Fruit fly (Drosophila melanogaster) whole organism, embryonic: ENCODE data around the gene CG3702.

ENCODE experiments used
- Ada2b ChIP-seq: fragments of 200-800 bp; sonication (Bioruptor generic); IDR thresholded peaks from 2 replicates; pipeline ENCODE4 v1.3.6; 2022; ENCODE audit warnings: missing biosample characterization, missing genetic modification characterization
- Atf3 ChIP-seq: fragments of 200-800 bp; sonication (Bioruptor generic); optimal IDR thresholded peaks from 3 replicates; lab custom pipeline; 2016; ENCODE audit warnings: missing biosample characterization, missing genetic modification characterization
- Awh ChIP-seq: fragments of 200-800 bp; sonication (Bioruptor generic); IDR thresholded peaks from 2 replicates; pipeline ENCODE4, ENCODE4 v1.3.6; 2022; ENCODE audit warnings: missing biosample characterization, missing genetic modification characterization
- CG10979 ChIP-seq: fragments of 200-800 bp; sonication (Bioruptor generic); optimal IDR thresholded peaks from 2 replicates; lab custom pipeline; 2018; ENCODE audit warnings: missing biosample characterization, mild to moderate bottlenecking, missing genetic modification characterization, moderate library complexity
- CG12659 ChIP-seq: fragments of 200-800 bp; sonication (Bioruptor generic); optimal IDR thresholded peaks from 3 replicates; lab custom pipeline; 2017; ENCODE audit warnings: mild to moderate bottlenecking, missing biosample characterization, missing genetic modification reagents, missing genetic modification characterization
- CG14441 ChIP-seq: fragments of 200-800 bp; sonication (Bioruptor generic); IDR thresholded peaks from 2 replicates; pipeline ENCODE4 v1.3.6; 2022; ENCODE audit warnings: missing biosample characterization, missing genetic modification characterization
- CG14667 ChIP-seq: fragments of 200-800 bp; sonication (Bioruptor generic); IDR thresholded peaks from 2 replicates; pipeline ENCODE4 v1.3.6; 2022; ENCODE audit warnings: missing biosample characterization, missing genetic modification characterization
- CG14710 ChIP-seq: fragments of 200-800 bp; sonication (Bioruptor generic); optimal IDR thresholded peaks from 3 replicates; lab custom pipeline; 2019; ENCODE audit warnings: missing biosample characterization, mild to moderate bottlenecking, missing genetic modification characterization, moderate library complexity
- CG1529 ChIP-seq: fragments of 200-800 bp; sonication (Bioruptor generic); optimal IDR thresholded peaks from 3 replicates; lab custom pipeline; 2018; ENCODE audit warnings: missing biosample characterization, missing genetic modification characterization
- CG17359 ChIP-seq: fragments of 200-800 bp; sonication (Bioruptor generic); optimal IDR thresholded peaks from 3 replicates; lab custom pipeline; 2018; ENCODE audit warnings: missing biosample characterization, mild to moderate bottlenecking, missing genetic modification characterization, moderate library complexity
- CG18619 ChIP-seq: fragments of 200-800 bp; sonication (Bioruptor generic); optimal IDR thresholded peaks from 3 replicates; lab custom pipeline; 2017; ENCODE audit warnings: missing biosample characterization, mild to moderate bottlenecking, missing genetic modification characterization
- CG2199 ChIP-seq: fragments of 200-800 bp; sonication (Bioruptor generic); IDR thresholded peaks from 3 replicates; pipeline ENCODE4 v1.3.6; 2022; ENCODE audit warnings: missing biosample characterization, missing genetic modification characterization
- CG32772 ChIP-seq: fragments of 200-800 bp; sonication (Bioruptor generic); IDR thresholded peaks from 2 replicates; pipeline ENCODE4 v1.3.6; 2022; ENCODE audit warnings: missing biosample characterization, missing genetic modification characterization
- CG5953 ChIP-seq: fragments of 200-800 bp; sonication (Bioruptor generic); IDR thresholded peaks from 2 replicates; pipeline ENCODE4 v1.3.6; 2022; ENCODE audit warnings: missing biosample characterization, missing genetic modification characterization
- CG7271 ChIP-seq: fragments of 200-800 bp; sonication (Bioruptor generic); optimal IDR thresholded peaks from 2 replicates; lab custom pipeline; 2018; ENCODE audit warnings: missing biosample characterization, mild to moderate bottlenecking, missing genetic modification characterization, moderate library complexity
- CG9876 ChIP-seq: fragments of 200-800 bp; sonication (Bioruptor generic); optimal IDR thresholded peaks from 2 replicates; lab custom pipeline; 2016; ENCODE audit warnings: missing biosample characterization, missing genetic modification characterization
- CTCF ChIP-seq: fragments of 200-800 bp; sonication (Bioruptor generic); optimal IDR thresholded peaks from 2 replicates; lab custom pipeline; 2017; ENCODE audit warnings: missing biosample characterization, mild to moderate bottlenecking, missing genetic modification characterization, moderate library complexity
- Dp ChIP-seq: fragments of 200-800 bp; sonication (Bioruptor generic); optimal IDR thresholded peaks from 2 replicates; lab custom pipeline; 2018; ENCODE audit warnings: missing biosample characterization, mild to moderate bottlenecking, missing genetic modification characterization, moderate library complexity
- Fer3 ChIP-seq: fragments of 200-800 bp; sonication (Bioruptor generic); optimal IDR thresholded peaks from 2 replicates; lab custom pipeline; 2018; ENCODE audit warnings: missing biosample characterization, mild to moderate bottlenecking, missing genetic modification characterization, moderate library complexity
- HLH4C ChIP-seq: fragments of 200-800 bp; sonication (Bioruptor generic); IDR thresholded peaks from 3 replicates; pipeline ENCODE4 v1.3.6; 2022; ENCODE audit warnings: missing biosample characterization, missing genetic modification characterization; ENCODE audit not compliant: partially characterized antibody
- HLH54F ChIP-seq: fragments of 200-800 bp; sonication (Bioruptor generic); optimal IDR thresholded peaks from 3 replicates; lab custom pipeline; 2016; ENCODE audit warnings: missing biosample characterization, missing genetic modification characterization
- Hmx ChIP-seq: fragments of 200-800 bp; sonication (Bioruptor generic); optimal IDR thresholded peaks from 2 replicates; lab custom pipeline; 2016; ENCODE audit warnings: missing biosample characterization, missing genetic modification characterization
- Hr39 ChIP-seq: fragments of >200 bp; optimal IDR thresholded peaks from 2 replicates; lab custom pipeline; 2017
- Max ChIP-seq: fragments of 200-800 bp; sonication (Bioruptor generic); optimal IDR thresholded peaks from 2 replicates; lab custom pipeline; 2016; ENCODE audit warnings: missing biosample characterization, mild to moderate bottlenecking, missing genetic modification characterization
- Nf-YB ChIP-seq: fragments of 200-800 bp; sonication (Bioruptor generic); optimal IDR thresholded peaks from 3 replicates; lab custom pipeline; 2019; ENCODE audit warnings: missing biosample characterization, mild to moderate bottlenecking, missing genetic modification characterization, moderate library complexity
- Opbp ChIP-seq: fragments of 200-800 bp; sonication (Bioruptor generic); IDR thresholded peaks from 3 replicates; pipeline ENCODE4 v1.3.6; 2022; ENCODE audit warnings: missing biosample characterization, missing genetic modification characterization; ENCODE audit not compliant: partially characterized antibody
- Rfx ChIP-seq: fragments of 200-800 bp; sonication (Bioruptor generic); IDR thresholded peaks from 2 replicates; pipeline ENCODE4 v1.3.6; 2022; ENCODE audit warnings: missing biosample characterization, missing genetic modification characterization
- Sox102F ChIP-seq: fragments of 200-800 bp; sonication (Bioruptor generic); optimal IDR thresholded peaks from 2 replicates; lab custom pipeline; 2018; ENCODE audit warnings: missing biosample characterization, mild to moderate bottlenecking, missing genetic modification characterization, moderate library complexity
- Sry-δ ChIP-seq: fragments of 200-800 bp; sonication (Bioruptor generic); optimal IDR thresholded peaks from 2 replicates; lab custom pipeline; 2016; ENCODE audit warnings: missing biosample characterization, missing genetic modification characterization
- Taf1 ChIP-seq: fragments of 200-800 bp; sonication (Bioruptor generic); IDR thresholded peaks from 2 replicates; pipeline ENCODE4 v1.3.6; 2022; ENCODE audit warnings: missing biosample characterization, missing genetic modification characterization
- ab ChIP-seq: fragments of 200-800 bp; sonication (Bioruptor generic); optimal IDR thresholded peaks from 2 replicates; lab custom pipeline; 2016; ENCODE audit warnings: missing biosample characterization, missing genetic modification characterization
- aop ChIP-seq: fragments of 200-800 bp; sonication (Bioruptor generic); IDR thresholded peaks from 2 replicates; pipeline ENCODE4 v1.3.6; 2022; ENCODE audit warnings: missing biosample characterization, missing genetic modification characterization
- ap ChIP-seq: fragments of 200-800 bp; sonication (Bioruptor generic); IDR thresholded peaks from 2 replicates; pipeline ENCODE4 v1.3.6; 2022; ENCODE audit warnings: missing biosample characterization, missing genetic modification characterization
- az2 ChIP-seq: fragments of 200-800 bp; sonication (Bioruptor generic); optimal IDR thresholded peaks from 3 replicates; lab custom pipeline; 2016; ENCODE audit warnings: missing biosample characterization, missing genetic modification characterization
- cas ChIP-seq: fragments of 200-800 bp; sonication (Bioruptor generic); IDR thresholded peaks from 2 replicates; pipeline ENCODE4 v1.3.6; 2022; ENCODE audit warnings: missing biosample characterization, missing genetic modification characterization
- ci ChIP-seq: fragments of 200-800 bp; sonication (Bioruptor generic); IDR thresholded peaks from 3 replicates; pipeline ENCODE4 v1.3.6; 2022; ENCODE audit warnings: missing biosample characterization, missing genetic modification characterization
- eve ChIP-seq, 2 experiments: fragments of >200 bp; optimal IDR thresholded peaks; 2 replicates each; lab custom pipeline; 2017; ENCODE audit warnings: missing biosample characterization in 2 of 2, missing genetic modification characterization in 2 of 2
- fu2 ChIP-seq: fragments of 200-800 bp; sonication (Bioruptor generic); optimal IDR thresholded peaks from 2 replicates; lab custom pipeline; 2016; ENCODE audit warnings: missing biosample characterization, missing genetic modification characterization
- gem ChIP-seq: fragments of 200-800 bp; sonication (Bioruptor generic); optimal IDR thresholded peaks from 2 replicates; lab custom pipeline; 2019; ENCODE audit warnings: missing biosample characterization, mild to moderate bottlenecking, missing genetic modification characterization, moderate library complexity
- grau ChIP-seq: fragments of 200-800 bp; optimal IDR thresholded peaks from 3 replicates; lab custom pipeline; 2019; ENCODE audit warnings: missing biosample characterization, mild to moderate bottlenecking, missing genetic modification characterization, moderate library complexity
- insv ChIP-seq, 2 experiments: fragments of 200-800 bp; sonication (Bioruptor generic); optimal IDR thresholded peaks; 3 replicates each; lab custom pipeline; 2016 to 2018; ENCODE audit warnings: missing biosample characterization in 2 of 2, missing genetic modification characterization in 2 of 2
- inv ChIP-seq: fragments of 200-800 bp; sonication (Bioruptor generic); IDR thresholded peaks from 2 replicates; pipeline ENCODE4 v1.3.6; 2022; ENCODE audit warnings: missing biosample characterization, missing genetic modification characterization; ENCODE audit not compliant: partially characterized antibody
- jigr1 ChIP-seq: fragments of 200-800 bp; sonication (Bioruptor generic); IDR thresholded peaks from 3 replicates; pipeline ENCODE4 v1.3.6; 2022; ENCODE audit warnings: missing biosample characterization, missing genetic modification characterization
- mam ChIP-seq: fragments of 200-800 bp; sonication (Bioruptor generic); optimal IDR thresholded peaks from 3 replicates; lab custom pipeline; 2016; ENCODE audit warnings: missing biosample characterization, missing genetic modification characterization
- nau ChIP-seq: fragments of 200-800 bp; sonication (Bioruptor generic); optimal IDR thresholded peaks from 3 replicates; lab custom pipeline; 2017; ENCODE audit warnings: missing biosample characterization, mild to moderate bottlenecking, missing genetic modification characterization, missing genetic modification reagents
- pb ChIP-seq: fragments of 200-800 bp; sonication (Bioruptor generic); optimal IDR thresholded peaks from 3 replicates; lab custom pipeline; 2016; ENCODE audit warnings: missing biosample characterization, missing genetic modification characterization
- pzg ChIP-seq: fragments of 200-800 bp; sonication (Bioruptor generic); optimal IDR thresholded peaks from 3 replicates; lab custom pipeline; 2018; ENCODE audit warnings: missing biosample characterization, mild to moderate bottlenecking, missing genetic modification characterization, moderate library complexity
- sqz ChIP-seq: fragments of 200-800 bp; sonication (Bioruptor generic); optimal IDR thresholded peaks from 3 replicates; lab custom pipeline; 2018; ENCODE audit warnings: missing biosample characterization, mild to moderate bottlenecking, missing genetic modification characterization
- tio ChIP-seq: fragments of 200-800 bp; sonication (Bioruptor generic); optimal IDR thresholded peaks from 2 replicates; lab custom pipeline; 2017; ENCODE audit warnings: missing biosample characterization, missing genetic modification characterization, inconsistent platforms
- tll ChIP-seq, 2 experiments: fragments of 200-800 bp in 1 of 2; fragments of >200 bp in 1 of 2; sonication (Bioruptor generic) in 1 of 2; optimal IDR thresholded peaks; 2 replicates each; lab custom pipeline; 2017 to 2019; ENCODE audit warnings: missing biosample characterization in 2 of 2, missing genetic modification characterization in 2 of 2, mild to moderate bottlenecking in 1 of 2, moderate library complexity in 1 of 2
- twi ChIP-seq: fragments of 200-800 bp; optimal IDR thresholded peaks from 2 replicates; lab custom pipeline; 2019; ENCODE audit warnings: missing biosample characterization, mild to moderate bottlenecking, missing genetic modification characterization, moderate library complexity
- unc-4 ChIP-seq: fragments of 200-800 bp; sonication (Bioruptor generic); IDR thresholded peaks from 2 replicates; pipeline ENCODE4 v1.3.6; 2022; ENCODE audit warnings: missing biosample characterization, missing genetic modification characterization; ENCODE audit not compliant: partially characterized antibody
- wdn ChIP-seq: fragments of 200-800 bp; sonication (Bioruptor generic); IDR thresholded peaks from 2 replicates; pipeline ENCODE4 v1.3.6; 2022; ENCODE audit warnings: missing biosample characterization, missing genetic modification characterization

The CG3702 gene

dm6 chr2L:4222921-4223279 lies 4.0 kb downstream of the CG3702 start (continued):
- TF ChIP-seq pb (no peak), inv (no peak), tio (GFP tag; lab: Kevin White, UChicago) (peak; percentile 74), CG10979 (peak; percentile 86), Taf1 (GFP tag; lab: Robert Waterston, UW) (no peak), CG32772 (no peak), wdn (GFP tag; lab: Robert Waterston, UW) (peak; percentile 31; the same call in 1 of the 2 replicates), CG14441 (no peak), Rfx (GFP tag; lab: Robert Waterston, UW) (peak; percentile 68), Fer3 (tag; lab: Kevin White, UChicago) (peak; percentile 32), cas (no peak), CG2199 (GFP tag; lab: Robert Waterston, UW) (no peak), Nf-YB (GFP tag; lab: Kevin White, UChicago) (peak; percentile 49), HLH4C (GFP tag; lab: Robert Waterston, UW) (no peak), insv (GFP tag; optimal IDR thresholded peaks at IDR 0.05; lab: Kevin White, UChicago) (no peak), CG12659 (GFP tag; lab: Kevin White, UChicago) (peak; percentile 39), unc-4 (GFP tag; lab: Robert Waterston, UW) (no peak), ap (GFP tag; lab: Robert Waterston, UW) (0 out of 2 replicates have a peak, but pooled peaks have one; percentile 10), fu2 (GFP tag; lab: Kevin White, UChicago) (no peak), Opbp (GFP tag; lab: Robert Waterston, UW) (no peak), pzg (GFP tag; lab: Kevin White, UChicago) (no peak), CG14667 (GFP tag; lab: Robert Waterston, UW) (no peak), gem (tag; lab: Kevin White, UChicago) (peak; percentile 84), sqz (GFP tag; lab: Kevin White, UChicago) (peak; percentile 39), eve (GFP tag; optimal IDR thresholded peaks at IDR 0.05; lab: Kevin White, UChicago) (no peak), Hr39 (lab: Kevin White, UChicago) (no peak), Sox102F (peak; percentile 35), CG5953 (GFP tag; lab: Robert Waterston, UW) (no peak), nau (GFP tag; lab: Kevin White, UChicago) (no peak), mam (GFP tag; lab: Kevin White, UChicago) (peak; percentile 10), HLH54F (GFP tag; lab: Kevin White, UChicago) (no peak), CG1529 (GFP tag; lab: Kevin White, UChicago) (peak; percentile 49), twi (tag; lab: Kevin White, UChicago) (peak; percentile 37), jigr1 (no peak), CG17359 (tag; lab: Kevin White, UChicago) (peak; percentile 54), ci (GFP tag; lab: Robert Waterston, UW) (peak; percentile 66), Sry-δ (GFP tag; lab: Kevin White, UChicago) (no peak), aop (GFP tag; lab: Robert Waterston, UW) (no peak), CG7271 (no peak), Max (GFP tag; lab: Kevin White, UChicago) (peak; percentile 11), tll (GFP tag; optimal IDR thresholded peaks at IDR 0.05; lab: Kevin White, UChicago) (no peak), CG14710 (tag; lab: Kevin White, UChicago) (peak; percentile 87), grau (tag; lab: Kevin White, UChicago) (peak; percentile 69), Awh (GFP tag; lab: Robert Waterston, UW) (0 out of 2 replicates have a peak, but pooled peaks have one; percentile 21), CG9876 (GFP tag; lab: Kevin White, UChicago) (no peak), ab (no peak), Ada2b (GFP tag; lab: Robert Waterston, UW) (no peak), az2 (peak; percentile 63), Atf3 (no peak), Dp (no peak), CTCF (GFP tag; lab: Kevin White, UChicago) (no peak), Hmx (GFP tag; lab: Kevin White, UChicago) (no peak), CG18619 (GFP tag; lab: Kevin White, UChicago) (peak; percentile 54)
